Fruit fly (Drosophila melanogaster) whole organism, embryonic: Measurements from ENCODE around the gene TTLL4B.

Experiments used
- Atf6 ChIP-seq: fragments of 200-800 bp; sonication (Bioruptor generic); IDR thresholded peaks from 2 replicates; pipeline ENCODE4 v1.3.6; 2022; ENCODE audit warnings: missing biosample characterization, missing genetic modification characterization
- Blimp-1 ChIP-seq: fragments of 200-800 bp; sonication (Bioruptor generic); optimal IDR thresholded peaks from 3 replicates; lab custom pipeline; 2018; ENCODE audit warnings: missing biosample characterization, missing genetic modification characterization, mild to moderate bottlenecking, moderate library complexity, missing genetic modification reagents
- BtbVII ChIP-seq: fragments of 200-800 bp; sonication (Bioruptor generic); optimal IDR thresholded peaks from 3 replicates; lab custom pipeline; 2017; ENCODE audit warnings: missing biosample characterization, mild to moderate bottlenecking, missing genetic modification characterization
- CG10431 ChIP-seq: fragments of 200-800 bp; sonication (Bioruptor generic); optimal IDR thresholded peaks from 3 replicates; lab custom pipeline; 2018; ENCODE audit warnings: missing biosample characterization, mild to moderate bottlenecking, missing genetic modification characterization
- CG11085 ChIP-seq: fragments of 200-800 bp; sonication (Bioruptor generic); IDR thresholded peaks from 2 replicates; pipeline ENCODE4 v1.3.6; 2022; ENCODE audit warnings: missing biosample characterization, missing genetic modification characterization
- CG11560 ChIP-seq: fragments of 200-800 bp; sonication (Bioruptor generic); IDR thresholded peaks from 3 replicates; pipeline ENCODE4 v1.3.6; 2022; ENCODE audit warnings: missing biosample characterization, missing genetic modification characterization
- CG11723 ChIP-seq: fragments of 200-800 bp; sonication (Bioruptor generic); optimal IDR thresholded peaks from 2 replicates; lab custom pipeline; 2017; ENCODE audit warnings: missing biosample characterization, mild to moderate bottlenecking, missing genetic modification characterization
- CG13123 ChIP-seq: fragments of 200-800 bp; sonication (Bioruptor generic); optimal IDR thresholded peaks from 2 replicates; lab custom pipeline; 2016; ENCODE audit warnings: missing biosample characterization, missing genetic modification characterization
- CG14860 ChIP-seq: fragments of 200-800 bp; sonication (Bioruptor generic); IDR thresholded peaks from 3 replicates; pipeline ENCODE4 v1.3.6; 2022; ENCODE audit warnings: missing biosample characterization, missing genetic modification characterization; ENCODE audit not compliant: partially characterized antibody
- CG1603 ChIP-seq: fragments of 200-800 bp; sonication (Bioruptor generic); optimal IDR thresholded peaks from 2 replicates; lab custom pipeline; 2019; ENCODE audit warnings: missing biosample characterization, mild to moderate bottlenecking, missing genetic modification characterization, moderate library complexity
- CG16863 ChIP-seq: fragments of 200-800 bp; sonication (Bioruptor generic); optimal IDR thresholded peaks from 3 replicates; lab custom pipeline; 2016; ENCODE audit warnings: missing biosample characterization, missing genetic modification characterization
- CG18011 ChIP-seq: fragments of 200-800 bp; sonication (Bioruptor generic); optimal IDR thresholded peaks from 2 replicates; lab custom pipeline; 2017; ENCODE audit warnings: missing biosample characterization, missing genetic modification characterization, mild to moderate bottlenecking, moderate library complexity, missing genotype
- CG30431 ChIP-seq: fragments of 200-800 bp; sonication (Bioruptor generic); optimal IDR thresholded peaks from 2 replicates; lab custom pipeline; 2017; ENCODE audit warnings: missing biosample characterization, missing genetic modification characterization
- CG6765 ChIP-seq: fragments of 200-800 bp; sonication (Bioruptor generic); optimal IDR thresholded peaks from 3 replicates; lab custom pipeline; 2017; ENCODE audit warnings: missing biosample characterization, mild to moderate bottlenecking, missing genetic modification characterization
- CG7745 ChIP-seq: fragments of 200-800 bp; sonication (Bioruptor generic); optimal IDR thresholded peaks from 2 replicates; lab custom pipeline; 2018; ENCODE audit warnings: missing biosample characterization, mild to moderate bottlenecking, missing genetic modification characterization, moderate library complexity
- CG7786 ChIP-seq: fragments of 200-800 bp; sonication (Bioruptor generic); optimal IDR thresholded peaks from 2 replicates; lab custom pipeline; 2016; ENCODE audit warnings: missing biosample characterization, missing genetic modification characterization
- CG9876 ChIP-seq: fragments of 200-800 bp; sonication (Bioruptor generic); optimal IDR thresholded peaks from 2 replicates; lab custom pipeline; 2016; ENCODE audit warnings: missing biosample characterization, missing genetic modification characterization
- E2f1 ChIP-seq: fragments of 200-800 bp; sonication (Bioruptor generic); IDR thresholded peaks from 2 replicates; pipeline ENCODE4 v1.3.6; 2022; ENCODE audit warnings: missing biosample characterization, missing genetic modification characterization
- Eip74EF ChIP-seq, 2 experiments: fragments of 200-800 bp in 1 of 2; fragments of >200 bp in 1 of 2; sonication (Bioruptor generic) in 1 of 2; optimal IDR thresholded peaks; 2 replicates each; lab custom pipeline; 2017 to 2019; ENCODE audit warnings: missing biosample characterization in 2 of 2, missing genetic modification characterization in 2 of 2, mild to moderate bottlenecking in 1 of 2, moderate library complexity in 1 of 2
- Elba2 ChIP-seq: fragments of 200-800 bp; sonication (Bioruptor generic); optimal IDR thresholded peaks from 3 replicates; lab custom pipeline; 2016; ENCODE audit warnings: missing biosample characterization, missing genetic modification characterization
- Ets65A ChIP-seq: fragments of 200-800 bp; sonication (Bioruptor generic); peaks from one replicate; lab custom pipeline; 2016; ENCODE audit warnings: missing biosample characterization, missing genetic modification characterization
- GATAe ChIP-seq: fragments of 200-800 bp; sonication (Bioruptor generic); conservative IDR thresholded peaks from 2 replicates; pipeline ENCODE4 v1.3.6; 2022; ENCODE audit warnings: missing biosample characterization, missing genetic modification characterization
- HLH54F ChIP-seq: fragments of 200-800 bp; sonication (Bioruptor generic); optimal IDR thresholded peaks from 3 replicates; lab custom pipeline; 2016; ENCODE audit warnings: missing biosample characterization, missing genetic modification characterization
- Hmr ChIP-seq: fragments of 200-800 bp; sonication (Bioruptor generic); optimal IDR thresholded peaks from 3 replicates; lab custom pipeline; 2017; ENCODE audit warnings: mild to moderate bottlenecking, missing biosample characterization, missing genetic modification reagents, missing genetic modification characterization
- Lpt ChIP-seq: fragments of >200 bp; optimal IDR thresholded peaks from 2 replicates; lab custom pipeline; 2018; ENCODE audit warnings: missing biosample characterization, missing genetic modification characterization
- MESR4 ChIP-seq: fragments of 200-800 bp; sonication (Bioruptor generic); optimal IDR thresholded peaks from 2 replicates; lab custom pipeline; 2018; ENCODE audit warnings: missing biosample characterization, mild to moderate bottlenecking, missing genetic modification characterization, moderate library complexity
- NC2α ChIP-seq: fragments of 200-800 bp; sonication (Bioruptor generic); optimal IDR thresholded peaks from 2 replicates; lab custom pipeline; 2016; ENCODE audit warnings: missing biosample characterization, missing genetic modification characterization
- Ravus ChIP-seq: fragments of 200-800 bp; sonication (Bioruptor generic); IDR thresholded peaks from 2 replicates; pipeline ENCODE4 v1.3.6; 2022; ENCODE audit warnings: missing biosample characterization, missing genetic modification characterization
- Rfx ChIP-seq: fragments of 200-800 bp; sonication (Bioruptor generic); IDR thresholded peaks from 2 replicates; pipeline ENCODE4 v1.3.6; 2022; ENCODE audit warnings: missing biosample characterization, missing genetic modification characterization
- Trl ChIP-seq, 3 experiments: fragments of >200 bp in 2 of 3; fragments of 200-800 bp in 1 of 3; sonication (Bioruptor generic) in 1 of 3; optimal IDR thresholded peaks; 2 replicates in 1 of 3; 3 replicates in 2 of 3; lab custom pipeline; 2016 to 2017; ENCODE audit warnings: missing biosample characterization in 1 of 3, missing genetic modification characterization in 1 of 3
- Xrp1 ChIP-seq: fragments of 200-800 bp; sonication (Bioruptor generic); IDR thresholded peaks from 2 replicates; pipeline ENCODE4 v1.3.6; 2022; ENCODE audit warnings: missing biosample characterization, missing genetic modification characterization
- YL-1 ChIP-seq: fragments of 200-800 bp; sonication (Bioruptor generic); optimal IDR thresholded peaks from 3 replicates; lab custom pipeline; 2017; ENCODE audit warnings: missing biosample characterization, mild to moderate bottlenecking, missing genetic modification characterization
- cad ChIP-seq: fragments of >200 bp; optimal IDR thresholded peaks from 2 replicates; lab custom pipeline; 2017; ENCODE audit warnings: missing biosample characterization, missing genetic modification characterization
- dan ChIP-seq: fragments of 200-800 bp; sonication (Bioruptor generic); IDR thresholded peaks from 2 replicates; pipeline ENCODE4 v1.3.6; 2022; ENCODE audit warnings: missing biosample characterization, missing genetic modification characterization
- dmrt11E ChIP-seq: fragments of 200-800 bp; sonication (Bioruptor generic); optimal IDR thresholded peaks from 3 replicates; lab custom pipeline; 2018; ENCODE audit warnings: missing biosample characterization, mild to moderate bottlenecking, missing genetic modification characterization, moderate library complexity
- dysf ChIP-seq: fragments of 200-800 bp; sonication (Bioruptor generic); IDR thresholded peaks from 3 replicates; pipeline ENCODE4 v1.3.6; 2022; ENCODE audit warnings: missing biosample characterization, missing genetic modification characterization
- en ChIP-seq: fragments of 200-800 bp; sonication (Bioruptor generic); optimal IDR thresholded peaks from 2 replicates; lab custom pipeline; 2016; ENCODE audit warnings: missing biosample characterization, missing genetic modification characterization
- ewg ChIP-seq: fragments of 200-800 bp; sonication (Bioruptor generic); optimal IDR thresholded peaks from 3 replicates; lab custom pipeline; 2017; ENCODE audit warnings: mild to moderate bottlenecking, missing biosample characterization, missing genetic modification reagents, missing genetic modification characterization
- gem ChIP-seq: fragments of 200-800 bp; sonication (Bioruptor generic); optimal IDR thresholded peaks from 2 replicates; lab custom pipeline; 2019; ENCODE audit warnings: missing biosample characterization, mild to moderate bottlenecking, missing genetic modification characterization, moderate library complexity
- her ChIP-seq: fragments of 200-800 bp; sonication (Bioruptor generic); optimal IDR thresholded peaks from 2 replicates; lab custom pipeline; 2016; ENCODE audit warnings: missing biosample characterization, missing genetic modification characterization
- luna ChIP-seq: fragments of 200-800 bp; sonication (Bioruptor generic); optimal IDR thresholded peaks from 2 replicates; lab custom pipeline; 2016; ENCODE audit warnings: missing biosample characterization, missing genetic modification characterization
- mld ChIP-seq: fragments of 200-800 bp; sonication (Bioruptor generic); IDR thresholded peaks from 3 replicates; pipeline ENCODE4 v1.3.6; 2022; ENCODE audit warnings: missing biosample characterization, missing genetic modification characterization; ENCODE audit not compliant: partially characterized antibody
- onecut ChIP-seq: fragments of 200-800 bp; sonication (Bioruptor generic); IDR thresholded peaks from 2 replicates; pipeline ENCODE4 v1.3.6; 2022; ENCODE audit warnings: missing biosample characterization, missing genetic modification characterization
- pum ChIP-seq: fragments of 200-800 bp; sonication (Bioruptor generic); optimal IDR thresholded peaks from 2 replicates; lab custom pipeline; 2016; ENCODE audit warnings: missing biosample characterization, missing genetic modification characterization
- shn ChIP-seq: fragments of 200-800 bp; sonication (Bioruptor generic); optimal IDR thresholded peaks from 3 replicates; lab custom pipeline; 2016; ENCODE audit warnings: missing biosample characterization, missing genetic modification characterization
- slou ChIP-seq: fragments of 200-800 bp; sonication (Bioruptor generic); optimal IDR thresholded peaks from 3 replicates; lab custom pipeline; 2016; ENCODE audit warnings: missing biosample characterization, missing genetic modification characterization
- slp2 ChIP-seq: fragments of 200-800 bp; sonication (Bioruptor generic); optimal IDR thresholded peaks from 2 replicates; lab custom pipeline; 2016; ENCODE audit warnings: missing biosample characterization, missing genetic modification characterization
- sr ChIP-seq: fragments of 200-800 bp; sonication (Bioruptor generic); IDR thresholded peaks from 3 replicates; pipeline ENCODE4 v1.3.6; 2022; ENCODE audit warnings: missing biosample characterization, missing genetic modification characterization
- ssp ChIP-seq: fragments of 200-800 bp; sonication (Bioruptor generic); IDR thresholded peaks from 2 replicates; pipeline ENCODE4 v1.3.6; 2022; ENCODE audit warnings: missing biosample characterization, missing genetic modification characterization
- wek ChIP-seq: fragments of 200-800 bp; sonication (Bioruptor generic); optimal IDR thresholded peaks from 3 replicates; lab custom pipeline; 2018; ENCODE audit warnings: missing biosample characterization, mild to moderate bottlenecking, missing genetic modification characterization, moderate library complexity

The TTLL4B gene

dm6 chr2L:3827406-3828133, 34.9 kb upstream of the TTLL4B start (continued):
- TF ChIP-seq CG11085 (GFP tag; lab: Robert Waterston, UW) (no peak), CG11723 (GFP tag; lab: Kevin White, UChicago) (no peak), CG16863 (peak; percentile 46), CG6765 (GFP tag; lab: Kevin White, UChicago) (no peak), NC2α (peak; percentile 38), CG13123 (GFP tag; lab: Kevin White, UChicago) (peak; percentile 23), Elba2 (peak; percentile 83), gem (peak; percentile 93), slou (GFP tag; lab: Kevin White, UChicago) (no peak), CG7786 (GFP tag; lab: Kevin White, UChicago) (no peak), CG1603 (no peak), CG9876 (GFP tag; lab: Kevin White, UChicago) (no peak), HLH54F (GFP tag; lab: Kevin White, UChicago) (peak; percentile 21), slp2 (peak; percentile 38), Xrp1 (GFP tag; lab: Robert Waterston, UW) (peak; percentile 92), Trl (optimal IDR thresholded peaks at IDR 0.05; lab: Kevin White, UChicago) (no peak), Trl (GFP tag; optimal IDR thresholded peaks at IDR 0.05; lab: Kevin White, UChicago) (peak; percentile 55), GATAe (no peak), luna (GFP tag; lab: Kevin White, UChicago) (no peak), dysf (GFP tag; lab: Robert Waterston, UW) (no peak), CG30431 (GFP tag; lab: Kevin White, UChicago) (peak; percentile 65), sr (no peak), ssp (GFP tag; lab: Robert Waterston, UW) (no peak), CG7745 (peak; percentile 69), Ets65A (peak; percentile 94), CG10431 (GFP tag; lab: Kevin White, UChicago) (peak; percentile 49), MESR4 (GFP tag; lab: Kevin White, UChicago) (no peak), Hmr (GFP tag; lab: Kevin White, UChicago) (no peak), Eip74EF (GFP tag; optimal IDR thresholded peaks at IDR 0.05; lab: Kevin White, UChicago) (no peak), CG18011 (GFP tag; lab: Kevin White, UChicago) (no peak), her (GFP tag; lab: Kevin White, UChicago) (no peak), en (GFP tag; lab: Kevin White, UChicago) (peak; percentile 24), YL-1 (GFP tag; lab: Kevin White, UChicago) (peak; percentile 13), CG11560 (tag; lab: Robert Waterston, UW) (no peak), CG14860 (GFP tag; lab: Robert Waterston, UW) (no peak), dan (GFP tag; lab: Robert Waterston, UW) (peak; percentile 75; the same call in 1 of the 2 replicates), shn (GFP tag; lab: Kevin White, UChicago) (no peak), Atf6 (no peak), onecut (peak; percentile 51), BtbVII (GFP tag; lab: Kevin White, UChicago) (no peak), E2f1 (GFP tag; lab: Robert Waterston, UW) (peak; percentile 44; the same call in 1 of the 2 replicates), cad (GFP tag; lab: Kevin White, UChicago) (no peak), Lpt (GFP tag; lab: Kevin White, UChicago) (no peak), dmrt11E (tag; lab: Kevin White, UChicago) (peak; percentile 98), Blimp-1 (peak; percentile 62), pum (peak; percentile 71), mld (GFP tag; lab: Robert Waterston, UW) (no peak), wek (GFP tag; lab: Kevin White, UChicago) (no peak), Rfx (no peak), Ravus (GFP tag; lab: Robert Waterston, UW) (no peak), ewg (GFP tag; lab: Kevin White, UChicago) (peak; percentile 38)
